Worm (Caenorhabditis elegans): ENCODE measurements around the gene T07A5.7.

DNA sequence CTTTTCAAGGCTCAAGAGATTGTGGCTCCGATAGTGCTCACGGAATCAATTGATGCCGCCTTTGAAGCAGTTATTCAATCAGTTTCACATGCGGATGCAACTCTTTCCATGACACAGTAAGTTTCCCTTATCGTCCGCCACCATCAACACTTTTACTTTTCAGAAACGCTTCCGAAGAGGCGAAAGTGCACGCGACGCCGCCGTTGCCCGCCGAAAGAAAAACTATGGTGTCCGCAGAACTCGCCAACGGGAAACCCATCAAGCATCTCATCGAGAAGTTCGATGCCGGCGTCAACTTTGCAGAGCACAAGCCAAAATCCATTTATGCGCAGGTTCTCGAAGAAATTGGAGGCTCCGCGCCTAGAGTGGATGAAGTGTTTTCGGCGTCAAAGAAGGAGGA is 42.5 kb upstream of the T07A5.7 start:
- no peak for TF ChIP-seq nhr-237 (tag; optimal IDR thresholded peaks at IDR 0.05)
- TF ChIP-seq unc-62 (GFP tag; optimal IDR thresholded peaks at IDR 0.05) = no peak
- TF ChIP-seq ztf-11 (tag; optimal IDR thresholded peaks at IDR 0.05) = no peak
- no peak for TF ChIP-seq lsy-2 (tag; optimal IDR thresholded peaks at IDR 0.05)
- no peak for TF ChIP-seq mls-2 (tag; optimal IDR thresholded peaks at IDR 0.05)
- TF ChIP-seq nhr-76 (tag; optimal IDR thresholded peaks at IDR 0.05) = no peak
- TF ChIP-seq M03D4.4 (tag; optimal IDR thresholded peaks at IDR 0.05) = no peak
